Fruit fly (Drosophila melanogaster): ENCODE data around the gene CG15211.

The CG15211 gene

dm6 chrX:10741754-10742577 lies 30.4 kb upstream of the CG15211 start:
- TF ChIP-seq Rx (GFP tag; IDR thresholded peaks at IDR 0.05) = no peak
- TF ChIP-seq gro (GFP tag; optimal IDR thresholded peaks at IDR 0.05) = no peak
- TF ChIP-seq CG9876 (GFP tag; optimal IDR thresholded peaks at IDR 0.05) = no peak
- TF ChIP-seq eve (GFP tag; optimal IDR thresholded peaks at IDR 0.05) = no peak
- no peak for TF ChIP-seq klu (GFP tag; IDR thresholded peaks at IDR 0.05)
- no peak for TF ChIP-seq CG6254 (GFP tag; optimal IDR thresholded peaks at IDR 0.05)
- TF ChIP-seq CG6654 (GFP tag; optimal IDR thresholded peaks at IDR 0.05) = no peak
- TF ChIP-seq Dll (GFP tag; IDR thresholded peaks at IDR 0.05; ENCODE audit: partially characterized antibody) = no peak
- TF ChIP-seq mld (GFP tag; IDR thresholded peaks at IDR 0.05; ENCODE audit: partially characterized antibody) = no peak
- no peak for TF ChIP-seq CG8281 (tag; optimal IDR thresholded peaks at IDR 0.05)
- peak; percentile 74 for TF ChIP-seq nom (GFP tag; optimal IDR thresholded peaks at IDR 0.05)
- TF ChIP-seq CG4707 (GFP tag; optimal IDR thresholded peaks at IDR 0.05) = no peak
- peak; percentile 70 for TF ChIP-seq gcm (GFP tag; optimal IDR thresholded peaks at IDR 0.05)
- no peak for TF ChIP-seq Hr51 (GFP tag; optimal IDR thresholded peaks at IDR 0.05)
- peak; percentile 2 for TF ChIP-seq psq (GFP tag; optimal IDR thresholded peaks at IDR 0.05)
- no peak for TF ChIP-seq CG13123 (GFP tag; optimal IDR thresholded peaks at IDR 0.05)
- peak; percentile 85 for TF ChIP-seq sqz (GFP tag; optimal IDR thresholded peaks at IDR 0.05)
- no peak for TF ChIP-seq CG7963 (GFP tag; IDR thresholded peaks at IDR 0.05; ENCODE audit: partially characterized antibody)
- TF ChIP-seq CG1792 (GFP tag; optimal IDR thresholded peaks at IDR 0.05) = no peak
- TF ChIP-seq phol (tag; optimal IDR thresholded peaks at IDR 0.05) = no peak
- no peak for TF ChIP-seq Usf (GFP tag; optimal IDR thresholded peaks at IDR 0.05)
- peak in 1 of 2 experiments; percentile 82 for TF ChIP-seq insv (GFP tag; optimal IDR thresholded peaks at IDR 0.05)
- TF ChIP-seq CG16779 (GFP tag; IDR thresholded peaks at IDR 0.05) = no peak
- no peak for TF ChIP-seq Taf1 (GFP tag; IDR thresholded peaks at IDR 0.05)
- peak; percentile 37 for TF ChIP-seq cg (GFP tag; optimal IDR thresholded peaks at IDR 0.05)
- no peak for TF ChIP-seq toy (GFP tag; IDR thresholded peaks at IDR 0.05)
- TF ChIP-seq CG11398 (GFP tag; optimal IDR thresholded peaks at IDR 0.05) = no peak
- no peak for TF ChIP-seq prd (optimal IDR thresholded peaks at IDR 0.05)
- no peak for TF ChIP-seq prd (GFP tag; IDR thresholded peaks at IDR 0.05)
- TF ChIP-seq CG17385 (GFP tag; optimal IDR thresholded peaks at IDR 0.05) = peak; percentile 84
- TF ChIP-seq lmd (GFP tag; IDR thresholded peaks at IDR 0.05) = no peak
- TF ChIP-seq CG4360 (GFP tag; IDR thresholded peaks at IDR 0.05) = peak; percentile 72
- no peak for TF ChIP-seq salm (tag; optimal IDR thresholded peaks at IDR 0.05)
- 0 out of 2 replicates have a peak, but pooled peaks have one; percentile 34 for TF ChIP-seq crol (GFP tag; IDR thresholded peaks at IDR 0.05)
- TF ChIP-seq Eip74EF (GFP tag; optimal IDR thresholded peaks at IDR 0.05) = no peak
- no peak for TF ChIP-seq Oli (tag; optimal IDR thresholded peaks at IDR 0.05)
- peak; percentile 46; the same call in 1 of the 2 replicates for TF ChIP-seq Drgx (GFP tag; IDR thresholded peaks at IDR 0.05)
- TF ChIP-seq CG15479 (GFP tag; optimal IDR thresholded peaks at IDR 0.05) = peak; percentile 58
- TF ChIP-seq NC2β (GFP tag; optimal IDR thresholded peaks at IDR 0.05) = no peak
- TF ChIP-seq CG8089 (GFP tag; optimal IDR thresholded peaks at IDR 0.05) = no peak
- TF ChIP-seq corto (GFP tag; optimal IDR thresholded peaks at IDR 0.05) = peak; percentile 16
- TF ChIP-seq HLH54F (GFP tag; optimal IDR thresholded peaks at IDR 0.05) = no peak
- peak; percentile 30 for TF ChIP-seq Elba2 (GFP tag; optimal IDR thresholded peaks at IDR 0.05)
- no peak for TF ChIP-seq dysf (GFP tag; IDR thresholded peaks at IDR 0.05)
- TF ChIP-seq tup (GFP tag; optimal IDR thresholded peaks at IDR 0.05) = no peak
- peak in 1 of 2 experiments; percentile 70 for TF ChIP-seq bsh (GFP tag; optimal IDR thresholded peaks at IDR 0.05)
- peak; percentile 10 to 51 for TF ChIP-seq Trl (optimal IDR thresholded peaks at IDR 0.05)
- TF ChIP-seq Trl (GFP tag; optimal IDR thresholded peaks at IDR 0.05) = no peak
- peak; percentile 18 for TF ChIP-seq pros (GFP tag; optimal IDR thresholded peaks at IDR 0.05)
